Fruit fly (Drosophila melanogaster) whole organism, embryonic: ENCODE measurements around the gene CG45100.
A peak's percentile ranks its signal among the peaks of the same experiment; 100 is the strongest.

Source experiments
- CG1024 ChIP-seq: fragments of 200-800 bp; sonication (Bioruptor generic); IDR thresholded peaks from 2 replicates; pipeline ENCODE4 v1.3.6; 2022; ENCODE audit warnings: missing biosample characterization, missing genetic modification characterization
- CG10274 ChIP-seq: fragments of 200-800 bp; sonication (Bioruptor generic); optimal IDR thresholded peaks from 3 replicates; lab custom pipeline; 2017; ENCODE audit warnings: missing biosample characterization, mild to moderate bottlenecking, missing genetic modification characterization
- CG10366 ChIP-seq: fragments of 200-800 bp; sonication (Bioruptor generic); IDR thresholded peaks from 2 replicates; pipeline ENCODE4 v1.3.6; 2022; ENCODE audit warnings: missing biosample characterization, missing genetic modification characterization
- CG11504 ChIP-seq: fragments of 200-800 bp; sonication (Bioruptor generic); optimal IDR thresholded peaks from 3 replicates; lab custom pipeline; 2019; ENCODE audit warnings: missing biosample characterization, mild to moderate bottlenecking, missing genetic modification characterization, moderate library complexity
- CG13624 ChIP-seq: fragments of 200-800 bp; sonication (Bioruptor generic); optimal IDR thresholded peaks from 2 replicates; lab custom pipeline; 2016; ENCODE audit warnings: missing biosample characterization, missing genetic modification characterization
- CG1602 ChIP-seq: fragments of 200-800 bp; sonication (Bioruptor generic); optimal IDR thresholded peaks from 3 replicates; lab custom pipeline; 2016; ENCODE audit warnings: missing biosample characterization, missing genetic modification characterization
- CG16815 ChIP-seq: fragments of 200-800 bp; sonication (Bioruptor generic); optimal IDR thresholded peaks from 3 replicates; lab custom pipeline; 2017; ENCODE audit warnings: missing biosample characterization, mild to moderate bottlenecking, missing genetic modification characterization
- CG1832 ChIP-seq: fragments of 200-800 bp; sonication (Bioruptor generic); optimal IDR thresholded peaks from 2 replicates; lab custom pipeline; 2017; ENCODE audit warnings: missing biosample characterization, mild to moderate bottlenecking, missing genetic modification characterization, inconsistent platforms
- CG2678 ChIP-seq: fragments of 200-800 bp; sonication (Bioruptor generic); optimal IDR thresholded peaks from 3 replicates; lab custom pipeline; 2019; ENCODE audit warnings: missing biosample characterization, mild to moderate bottlenecking, missing genetic modification characterization, moderate library complexity
- CG3163 ChIP-seq: fragments of 200-800 bp; sonication (Bioruptor generic); optimal IDR thresholded peaks from 3 replicates; lab custom pipeline; 2016; ENCODE audit warnings: missing biosample characterization, missing genetic modification characterization
- CG3995 ChIP-seq: fragments of 200-800 bp; sonication (Bioruptor generic); optimal IDR thresholded peaks from 3 replicates; lab custom pipeline; 2016; ENCODE audit warnings: missing biosample characterization, missing genetic modification characterization
- CG4282 ChIP-seq: fragments of 200-800 bp; sonication (Bioruptor generic); optimal IDR thresholded peaks from 2 replicates; lab custom pipeline; 2016; ENCODE audit warnings: missing biosample characterization, missing genetic modification characterization
- CG4854 ChIP-seq: fragments of 200-800 bp; sonication (Bioruptor generic); optimal IDR thresholded peaks from 2 replicates; lab custom pipeline; 2016; ENCODE audit warnings: missing biosample characterization, missing genetic modification characterization, inconsistent platforms
- CG7745 ChIP-seq: fragments of 200-800 bp; sonication (Bioruptor generic); optimal IDR thresholded peaks from 2 replicates; lab custom pipeline; 2018; ENCODE audit warnings: missing biosample characterization, mild to moderate bottlenecking, missing genetic modification characterization, moderate library complexity
- CG7987 ChIP-seq: fragments of 200-800 bp; sonication (Bioruptor generic); optimal IDR thresholded peaks from 2 replicates; lab custom pipeline; 2018; ENCODE audit warnings: missing biosample characterization, mild to moderate bottlenecking, missing genetic modification characterization, moderate library complexity
- CG8290 ChIP-seq, 3 experiments: fragments of 200-800 bp; sonication (Bioruptor generic); optimal IDR thresholded peaks; 2 replicates each; lab custom pipeline; 2016 to 2019; ENCODE audit warnings: missing biosample characterization in 3 of 3, missing genetic modification characterization in 3 of 3, mild to moderate bottlenecking in 2 of 3, moderate library complexity in 1 of 3
- CG8359 ChIP-seq: fragments of 200-800 bp; sonication (Bioruptor generic); optimal IDR thresholded peaks from 2 replicates; lab custom pipeline; 2017; ENCODE audit warnings: missing biosample characterization, mild to moderate bottlenecking, missing genetic modification characterization, borderline replicate concordance
- CG8478 ChIP-seq: fragments of >200 bp; optimal IDR thresholded peaks from 2 replicates; lab custom pipeline; 2018
- CG9215 ChIP-seq: fragments of 200-800 bp; sonication (Bioruptor generic); IDR thresholded peaks from 2 replicates; pipeline ENCODE4 v1.3.6; 2022; ENCODE audit warnings: missing biosample characterization, missing genetic modification characterization
- Fer3 ChIP-seq: fragments of 200-800 bp; sonication (Bioruptor generic); optimal IDR thresholded peaks from 2 replicates; lab custom pipeline; 2018; ENCODE audit warnings: missing biosample characterization, mild to moderate bottlenecking, missing genetic modification characterization, moderate library complexity
- HLHmδ ChIP-seq: fragments of 200-800 bp; sonication (Bioruptor generic); optimal IDR thresholded peaks from 2 replicates; lab custom pipeline; 2018; ENCODE audit warnings: missing biosample characterization, mild to moderate bottlenecking, missing genetic modification characterization, moderate library complexity
- HmgZ ChIP-seq: fragments of 200-800 bp; sonication (Bioruptor generic); optimal IDR thresholded peaks from 2 replicates; lab custom pipeline; 2018; ENCODE audit warnings: missing biosample characterization, mild to moderate bottlenecking, missing genetic modification characterization
- Hmr ChIP-seq: fragments of 200-800 bp; sonication (Bioruptor generic); optimal IDR thresholded peaks from 3 replicates; lab custom pipeline; 2017; ENCODE audit warnings: mild to moderate bottlenecking, missing biosample characterization, missing genetic modification reagents, missing genetic modification characterization
- Max ChIP-seq: fragments of 200-800 bp; sonication (Bioruptor generic); optimal IDR thresholded peaks from 2 replicates; lab custom pipeline; 2016; ENCODE audit warnings: missing biosample characterization, mild to moderate bottlenecking, missing genetic modification characterization
- Oli ChIP-seq: fragments of 200-800 bp; sonication (Bioruptor generic); optimal IDR thresholded peaks from 2 replicates; lab custom pipeline; 2018; ENCODE audit warnings: missing biosample characterization, mild to moderate bottlenecking, missing genetic modification characterization, moderate library complexity
- Rfx ChIP-seq: fragments of 200-800 bp; sonication (Bioruptor generic); IDR thresholded peaks from 2 replicates; pipeline ENCODE4 v1.3.6; 2022; ENCODE audit warnings: missing biosample characterization, missing genetic modification characterization
- Spps ChIP-seq: fragments of 200-800 bp; sonication (Bioruptor generic); optimal IDR thresholded peaks from 2 replicates; lab custom pipeline; 2018; ENCODE audit warnings: missing biosample characterization, mild to moderate bottlenecking, missing genetic modification characterization
- Trl ChIP-seq, 3 experiments: fragments of >200 bp in 2 of 3; fragments of 200-800 bp in 1 of 3; sonication (Bioruptor generic) in 1 of 3; optimal IDR thresholded peaks; 2 replicates in 1 of 3; 3 replicates in 2 of 3; lab custom pipeline; 2016 to 2017; ENCODE audit warnings: missing biosample characterization in 1 of 3, missing genetic modification characterization in 1 of 3
- Usf ChIP-seq: fragments of 200-800 bp; sonication (Bioruptor generic); optimal IDR thresholded peaks from 2 replicates; lab custom pipeline; 2017; ENCODE audit warnings: missing genotype, missing biosample characterization, missing genetic modification characterization
- bbx ChIP-seq: fragments of 200-800 bp; sonication (Bioruptor generic); IDR thresholded peaks from 2 replicates; pipeline ENCODE4 v1.3.6; 2022; ENCODE audit warnings: missing biosample characterization, missing genetic modification characterization; ENCODE audit not compliant: partially characterized antibody
- caup ChIP-seq: fragments of 200-800 bp; sonication (Bioruptor generic); optimal IDR thresholded peaks from 3 replicates; lab custom pipeline; 2017; ENCODE audit warnings: missing biosample characterization, mild to moderate bottlenecking, missing genetic modification characterization, moderate library complexity; ENCODE audit not compliant: severe bottlenecking
- chm ChIP-seq: fragments of 200-800 bp; sonication (Bioruptor generic); IDR thresholded peaks from 2 replicates; pipeline ENCODE4 v1.3.6; 2022; ENCODE audit warnings: missing biosample characterization, missing genetic modification characterization
- dati ChIP-seq: fragments of 200-800 bp; sonication (Bioruptor generic); IDR thresholded peaks from 2 replicates; pipeline ENCODE4 v1.3.6; 2022; ENCODE audit warnings: missing biosample characterization, missing genetic modification characterization
- ind ChIP-seq: fragments of 200-800 bp; sonication (Bioruptor generic); optimal IDR thresholded peaks from 3 replicates; lab custom pipeline; 2016; ENCODE audit warnings: missing biosample characterization, missing genetic modification characterization
- inv ChIP-seq: fragments of 200-800 bp; sonication (Bioruptor generic); IDR thresholded peaks from 2 replicates; pipeline ENCODE4 v1.3.6; 2022; ENCODE audit warnings: missing biosample characterization, missing genetic modification characterization; ENCODE audit not compliant: partially characterized antibody
- kay ChIP-seq: fragments of 200-800 bp; sonication (Bioruptor generic); optimal IDR thresholded peaks from 2 replicates; lab custom pipeline; 2016; ENCODE audit warnings: missing biosample characterization, missing genetic modification characterization
- klu ChIP-seq: fragments of 200-800 bp; sonication (Bioruptor generic); IDR thresholded peaks from 2 replicates; pipeline ENCODE4 v1.3.6; 2022; ENCODE audit warnings: missing biosample characterization, missing genetic modification characterization
- nau ChIP-seq: fragments of 200-800 bp; sonication (Bioruptor generic); optimal IDR thresholded peaks from 3 replicates; lab custom pipeline; 2017; ENCODE audit warnings: missing biosample characterization, mild to moderate bottlenecking, missing genetic modification characterization, missing genetic modification reagents
- nerfin-1 ChIP-seq: fragments of 200-800 bp; sonication (Bioruptor generic); optimal IDR thresholded peaks from 3 replicates; lab custom pipeline; 2019; ENCODE audit warnings: missing biosample characterization, mild to moderate bottlenecking, missing genetic modification characterization, moderate library complexity
- nerfin-2 ChIP-seq: fragments of 200-800 bp; sonication (Bioruptor generic); IDR thresholded peaks from 2 replicates; pipeline ENCODE4 v1.3.6; 2022; ENCODE audit warnings: missing biosample characterization, missing genetic modification characterization; ENCODE audit not compliant: partially characterized antibody
- pan ChIP-seq, 4 experiments: fragments of >200 bp in 3 of 4; fragments of 200-800 bp in 1 of 4; sonication (Bioruptor generic) in 1 of 4; optimal IDR thresholded peaks in 3 of 4; IDR thresholded peaks in 1 of 4; 2 replicates each; pipeline versions ENCODE4 v1.3.6 to Lab custom; 2017 to 2022; ENCODE audit warnings: missing biosample characterization in 2 of 4, missing genetic modification characterization in 2 of 4, mixed read lengths in 1 of 4
- phol ChIP-seq: fragments of 200-800 bp; sonication (Bioruptor generic); optimal IDR thresholded peaks from 3 replicates; lab custom pipeline; 2018; ENCODE audit warnings: missing biosample characterization, mild to moderate bottlenecking, missing genetic modification characterization, moderate library complexity
- pum ChIP-seq: fragments of 200-800 bp; sonication (Bioruptor generic); optimal IDR thresholded peaks from 2 replicates; lab custom pipeline; 2016; ENCODE audit warnings: missing biosample characterization, missing genetic modification characterization
- stwl ChIP-seq: fragments of 200-800 bp; sonication (Bioruptor generic); optimal IDR thresholded peaks from 3 replicates; lab custom pipeline; 2018; ENCODE audit warnings: missing biosample characterization, mild to moderate bottlenecking, missing genetic modification characterization, moderate library complexity
- tin ChIP-seq: fragments of 200-800 bp; sonication (Bioruptor generic); optimal IDR thresholded peaks from 3 replicates; lab custom pipeline; 2016; ENCODE audit warnings: missing biosample characterization, missing genetic modification characterization
- unpg ChIP-seq: fragments of 200-800 bp; sonication (Bioruptor generic); optimal IDR thresholded peaks from 3 replicates; lab custom pipeline; 2018; ENCODE audit warnings: missing biosample characterization, mild to moderate bottlenecking, missing genetic modification characterization, moderate library complexity
- usp ChIP-seq: fragments of >200 bp; optimal IDR thresholded peaks from 2 replicates; lab custom pipeline; 2017; ENCODE audit warnings: missing biosample characterization, missing genetic modification characterization

Gene CG45100

dm6 chr3R:5517002-5517875 is 42.8 kb upstream of the CG45100 start, which contains the start of gene Itpr (continued):
- TF ChIP-seq dati = no peak
- TF ChIP-seq Trl (optimal IDR thresholded peaks at IDR 0.05; lab: Kevin White, UChicago) = peak; percentile 9 to 38
- no peak for TF ChIP-seq Trl (GFP tag; optimal IDR thresholded peaks at IDR 0.05; lab: Kevin White, UChicago)
- TF ChIP-seq nerfin-2 = no peak
- peak; percentile 7 for TF ChIP-seq CG7987 (GFP tag; lab: Kevin White, UChicago)
- no peak for TF ChIP-seq Max (GFP tag; lab: Kevin White, UChicago)
- no peak for TF ChIP-seq ind
- no peak for TF ChIP-seq unpg (GFP tag; lab: Kevin White, UChicago)
- TF ChIP-seq Oli (tag; lab: Kevin White, UChicago) = no peak
- no peak for TF ChIP-seq Rfx (GFP tag; lab: Robert Waterston, UW)
- no peak for TF ChIP-seq CG1024 (GFP tag; lab: Robert Waterston, UW)
- TF ChIP-seq pum (GFP tag; lab: Kevin White, UChicago) = no peak
- peak; percentile 15; the same call in 1 of the 2 replicates for TF ChIP-seq klu (GFP tag; lab: Robert Waterston, UW)
- TF ChIP-seq usp (GFP tag; lab: Kevin White, UChicago) = no peak
- peak; percentile 55 for TF ChIP-seq kay (GFP tag; lab: Kevin White, UChicago)
- no peak for TF ChIP-seq chm (GFP tag; lab: Robert Waterston, UW)
- no peak for TF ChIP-seq CG13624 (GFP tag; lab: Kevin White, UChicago)
- no peak for TF ChIP-seq CG1602
- no peak for TF ChIP-seq CG9215 (GFP tag; lab: Robert Waterston, UW)
- peak; percentile 15 for TF ChIP-seq caup (GFP tag; lab: Kevin White, UChicago)
- TF ChIP-seq phol (tag; lab: Kevin White, UChicago) = no peak
- TF ChIP-seq tin (GFP tag; lab: Kevin White, UChicago) = no peak
- TF ChIP-seq CG7745 = no peak
- TF ChIP-seq nerfin-1 (tag; lab: Kevin White, UChicago) = no peak
- no peak for TF ChIP-seq nau
- TF ChIP-seq stwl (tag; lab: Kevin White, UChicago) = no peak
- no peak for TF ChIP-seq pan (optimal IDR thresholded peaks at IDR 0.05; lab: Kevin White, UChicago)
- peak in 1 of 2 experiments; percentile 6 for TF ChIP-seq pan (GFP tag; optimal IDR thresholded peaks at IDR 0.05 in 1 of 2, IDR thresholded peaks at IDR 0.05 in 1 of 2)
- TF ChIP-seq CG10366 (GFP tag; lab: Robert Waterston, UW) = no peak
- no peak for TF ChIP-seq CG16815 (GFP tag; lab: Kevin White, UChicago)
- no peak for TF ChIP-seq CG4282 (GFP tag; lab: Kevin White, UChicago)
- peak; percentile 59 for TF ChIP-seq CG8478 (lab: Kevin White, UChicago)
- TF ChIP-seq CG3163 = no peak
- TF ChIP-seq Fer3 (tag; lab: Kevin White, UChicago) = no peak
- TF ChIP-seq Hmr (GFP tag; lab: Kevin White, UChicago) = no peak
- no peak for TF ChIP-seq CG2678
- peak; percentile 36; the same call in 1 of the 2 replicates for TF ChIP-seq inv (GFP tag; lab: Robert Waterston, UW)
- no peak for TF ChIP-seq CG10274 (GFP tag; lab: Kevin White, UChicago)
- TF ChIP-seq HLHmδ = peak; percentile 55
- peak; percentile 78 for TF ChIP-seq CG1832 (GFP tag; lab: Kevin White, UChicago)
- TF ChIP-seq CG4854 = no peak
- no peak for TF ChIP-seq CG8359 (GFP tag; lab: Kevin White, UChicago)
- TF ChIP-seq CG11504 (tag; lab: Kevin White, UChicago) = no peak
- TF ChIP-seq bbx (GFP tag; lab: Robert Waterston, UW) = peak; percentile 54
- no peak for TF ChIP-seq CG8290 (GFP tag; optimal IDR thresholded peaks at IDR 0.05; lab: Kevin White, UChicago)
- no peak for TF ChIP-seq CG8290 (tag; optimal IDR thresholded peaks at IDR 0.05; lab: Kevin White, UChicago)
- no peak for TF ChIP-seq CG3995
- TF ChIP-seq Usf (GFP tag; lab: Kevin White, UChicago) = no peak
- peak; percentile 28 for TF ChIP-seq HmgZ (tag; lab: Kevin White, UChicago)
- no peak for TF ChIP-seq Spps (tag; lab: Kevin White, UChicago)
